Fruit fly (Drosophila melanogaster): ENCODE results near the gene Glyp.

Glyp gene

dm6 chr2L:2130157-2130987 lies at the start of gene Glyp:
TSS of gene Glyp (plus strand) at chr2L:2130813.
- TF ChIP-seq CTCF (optimal IDR thresholded peaks at IDR 0.05) (peak; percentile 68 to 70), CG8478 (optimal IDR thresholded peaks at IDR 0.05) (no peak)

- TF ChIP-seq CTCF (optimal IDR thresholded peaks at IDR 0.05), result no peak
- TF ChIP-seq CG8478 (optimal IDR thresholded peaks at IDR 0.05), result no peak
Measured at dm6 chr2L:2084349-2084748, 46.3 kb upstream of the Glyp start.

- TF ChIP-seq CG8478 (optimal IDR thresholded peaks at IDR 0.05), result no peak
- TF ChIP-seq CTCF (optimal IDR thresholded peaks at IDR 0.05), result no peak
Measured at dm6 chr2L:2090235-2090634, 40.4 kb upstream of the Glyp start.

DNA sequence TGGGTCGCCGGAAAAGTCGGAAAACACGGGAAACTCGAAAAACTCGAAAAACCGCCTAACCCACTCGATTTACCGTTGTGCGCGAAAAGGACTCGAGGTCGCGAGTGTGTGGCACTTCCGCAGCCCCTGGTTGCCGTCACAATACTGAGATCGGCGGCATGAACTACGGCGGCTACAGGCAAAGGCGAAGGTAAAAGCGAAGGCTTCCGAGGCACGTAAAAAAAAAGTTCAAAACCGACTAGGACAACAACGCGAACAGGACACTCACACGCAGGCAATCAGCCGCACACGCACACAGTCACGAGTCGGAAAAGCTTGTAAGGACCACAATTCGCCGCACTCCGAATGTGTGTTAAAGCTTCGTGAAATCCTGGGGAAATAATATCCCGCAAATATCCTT lies 20.9 kb upstream of the Glyp start, which contains the start of gene dpr3:
dpr3 (minus strand) TSS at position 133 of the 400 bp plus-strand sequence.
- TF ChIP-seq CG8478 (optimal IDR thresholded peaks at IDR 0.05) (no peak), CTCF (optimal IDR thresholded peaks at IDR 0.05) (no peak)

- no peak for TF ChIP-seq CG8478 (optimal IDR thresholded peaks at IDR 0.05)
- peak; percentile 44 to 56 for TF ChIP-seq CTCF (optimal IDR thresholded peaks at IDR 0.05)
Measured at dm6 chr2L:2110350-2110888, 20.2 kb upstream of the Glyp start.

- TF ChIP-seq CTCF (optimal IDR thresholded peaks at IDR 0.05) (no peak), CG8478 (optimal IDR thresholded peaks at IDR 0.05) (no peak)
Measured at dm6 chr2L:2129137-2129536, 1.5 kb upstream of the Glyp start, which contains the start of gene CG4259. TSS of gene CG4259 (minus strand) at chr2L:2129237.

DNA sequence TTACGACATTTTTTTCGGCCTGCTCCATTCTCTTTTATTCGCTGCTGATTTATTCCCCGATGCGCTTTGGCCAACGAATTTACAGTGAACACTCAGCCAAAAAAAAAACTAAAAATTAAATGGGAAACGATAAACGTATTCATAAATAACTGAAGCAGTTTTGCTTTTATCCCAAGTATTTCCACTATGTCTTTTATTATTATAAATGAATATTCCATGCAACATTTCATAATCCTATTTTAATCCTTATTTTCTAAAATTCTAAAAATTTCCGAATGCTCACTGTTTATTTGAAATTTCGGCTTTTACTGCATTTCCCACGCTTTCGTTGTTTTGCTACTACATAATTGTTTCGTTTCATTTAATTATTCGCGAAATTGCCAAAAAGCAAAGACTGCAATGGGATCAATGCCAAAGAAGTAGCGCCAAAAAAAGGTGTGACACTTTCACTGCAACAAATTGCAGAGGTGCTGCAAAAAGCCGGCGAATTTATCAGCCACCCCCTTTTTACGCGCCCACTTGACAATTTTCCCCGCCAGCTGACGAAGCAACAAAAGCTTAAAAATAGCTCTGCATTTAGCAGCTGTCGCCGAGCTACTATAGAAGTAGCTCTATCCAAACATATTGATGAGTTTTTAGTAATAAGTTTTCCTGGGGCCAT lies 966 bp downstream of the Glyp start:
- TF ChIP-seq CTCF (optimal IDR thresholded peaks at IDR 0.05), result no peak
- TF ChIP-seq CG8478 (optimal IDR thresholded peaks at IDR 0.05), result no peak

dm6 chr2L:2132215-2132614 lies 1.6 kb downstream of the Glyp start:
- TF ChIP-seq CTCF (optimal IDR thresholded peaks at IDR 0.05) (no peak), CG8478 (optimal IDR thresholded peaks at IDR 0.05) (no peak)

DNA sequence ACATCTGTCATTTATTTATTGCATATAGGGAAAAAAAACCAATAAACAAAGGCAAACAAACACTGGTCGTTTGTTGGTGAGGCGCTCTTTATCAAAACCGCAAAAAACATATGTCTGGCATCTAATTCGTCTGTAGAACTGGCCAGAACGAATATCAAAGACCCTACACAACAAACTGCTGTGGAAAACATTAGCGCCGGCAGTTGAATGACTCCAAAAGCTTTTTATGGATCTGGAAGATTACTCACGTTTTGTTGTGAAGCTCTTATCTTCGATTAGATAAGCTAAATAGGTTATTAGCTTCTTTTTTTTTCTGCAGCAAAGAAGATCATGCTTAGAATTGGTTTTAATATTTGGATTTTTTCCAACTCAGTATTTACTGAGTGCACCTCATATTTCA lies 2.4 kb downstream of the Glyp start:
- TF ChIP-seq CTCF (optimal IDR thresholded peaks at IDR 0.05) (no peak), CG8478 (optimal IDR thresholded peaks at IDR 0.05) (no peak)

DNA sequence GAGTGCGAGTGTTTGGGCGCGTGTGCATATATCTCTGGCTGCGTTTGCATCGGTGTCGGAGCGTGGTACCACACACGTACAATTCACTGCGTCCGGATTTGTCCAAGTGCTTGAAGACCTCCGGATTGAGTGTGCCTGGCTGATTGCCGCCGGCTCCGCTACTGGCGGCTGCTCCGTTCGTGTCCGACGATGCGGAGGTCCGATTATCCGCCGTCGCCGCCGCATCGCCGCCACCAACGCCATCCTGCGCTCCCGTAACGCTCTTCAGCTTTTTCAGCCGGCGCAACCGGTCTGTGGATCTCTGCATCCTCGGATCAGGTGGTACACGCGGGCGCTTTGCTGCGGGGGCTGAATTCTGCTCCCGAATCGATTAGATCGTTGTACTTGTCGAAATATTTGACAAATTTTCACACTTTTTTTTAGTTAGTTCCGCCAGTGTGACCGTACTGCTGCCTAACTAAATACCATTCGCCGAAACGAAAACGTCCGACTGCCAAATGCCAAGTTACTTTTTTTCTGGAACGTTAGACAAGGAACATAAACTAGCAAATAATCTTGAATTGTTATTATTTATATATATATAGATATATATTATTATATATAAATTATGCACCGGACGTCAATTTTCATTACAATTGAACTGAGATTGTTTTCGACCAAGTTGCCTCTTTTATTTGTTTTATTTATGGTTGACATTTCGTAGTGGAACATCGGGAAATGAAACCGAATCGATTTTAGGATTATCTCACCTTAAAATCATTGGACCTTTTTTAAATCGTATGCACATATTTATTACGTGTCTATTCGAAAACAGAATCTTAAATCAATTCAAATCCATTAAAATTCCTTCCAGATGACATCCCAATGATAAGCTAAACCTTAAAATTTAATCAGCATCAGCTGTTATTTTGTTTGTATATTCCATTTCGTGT lies 14.4 kb downstream of the Glyp start, which contains the start of gene tho2:
tho2 (minus strand) TSS at position 463 of the 932 bp plus-strand sequence.
- TF ChIP-seq CTCF (optimal IDR thresholded peaks at IDR 0.05) (no peak), CG8478 (optimal IDR thresholded peaks at IDR 0.05) (no peak)

DNA sequence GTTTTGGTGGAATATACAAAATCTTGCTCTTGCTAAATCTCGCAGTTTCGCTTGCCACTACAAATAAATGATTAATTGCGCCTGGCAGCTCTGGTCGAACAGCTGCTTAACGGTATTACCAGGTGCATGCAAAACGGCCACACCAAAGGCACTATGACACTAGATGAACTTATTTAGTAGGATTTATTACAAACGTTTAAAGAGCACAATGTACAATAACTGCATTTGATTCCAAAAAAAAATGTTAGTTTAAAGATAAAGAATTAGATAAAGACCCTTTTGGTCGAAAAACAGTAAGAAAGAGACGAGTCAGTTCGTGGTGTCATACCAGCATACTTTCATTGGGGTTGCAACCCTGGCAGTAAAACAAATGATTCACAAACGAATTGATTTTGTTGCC lies 16.6 kb downstream of the Glyp start, which contains the start of the genes CG11723 and Tbcd:
CG11723 (minus strand) TSS at position 68 of the 400 bp plus-strand sequence.
Tbcd (plus strand) TSS at position 311 of the 400 bp plus-strand sequence.
- TF ChIP-seq CTCF (optimal IDR thresholded peaks at IDR 0.05) (no peak), CG8478 (optimal IDR thresholded peaks at IDR 0.05) (no peak)

dm6 chr2L:2151544-2152290 lies 21.1 kb downstream of the Glyp start, which contains the start of gene AIF:
TSS of gene AIF (plus strand) at chr2L:2151754.
- no peak for TF ChIP-seq CG8478 (optimal IDR thresholded peaks at IDR 0.05)
- peak in 1 of 2 experiments; percentile 19 for TF ChIP-seq CTCF (optimal IDR thresholded peaks at IDR 0.05)

- no peak for TF ChIP-seq CG8478 (optimal IDR thresholded peaks at IDR 0.05)
- no peak for TF ChIP-seq CTCF (optimal IDR thresholded peaks at IDR 0.05)
Measured at dm6 chr2L:2155453-2155852, 24.8 kb downstream of the Glyp start, which contains the start of gene CG15382. TSS of gene CG15382 (plus strand) at chr2L:2155753.

Data from S2 (cell line).